Fruit fly (Drosophila melanogaster): ENCODE data around the gene Dph4.

Dph4 gene

dm6 chr3R:5668928-5669739 lies 45.2 kb upstream of the Dph4 start, which contains the start of the genes Xe7 and Atg17 (continued):
- TF ChIP-seq CG8119 (GFP tag; IDR thresholded peaks at IDR 0.05): peak; percentile 87
- peak; percentile 94 for TF ChIP-seq pdm3 (GFP tag; optimal IDR thresholded peaks at IDR 0.05)
- peak; percentile 55 for TF ChIP-seq Hr38 (GFP tag; optimal IDR thresholded peaks at IDR 0.05)
- TF ChIP-seq CG6276 (GFP tag; optimal IDR thresholded peaks at IDR 0.05): no peak
- peak; percentile 92 for TF ChIP-seq eg (GFP tag; IDR thresholded peaks at IDR 0.05)
- TF ChIP-seq Lpt (GFP tag; optimal IDR thresholded peaks at IDR 0.05): peak; percentile 83
- peak; percentile 83 for TF ChIP-seq fd59A (GFP tag; optimal IDR thresholded peaks at IDR 0.05)
- no peak for TF ChIP-seq CG9139 (GFP tag; optimal IDR thresholded peaks at IDR 0.05)
- TF ChIP-seq Eip78C (GFP tag): peak; percentile 94
- TF ChIP-seq cyc (GFP tag; optimal IDR thresholded peaks at IDR 0.05): peak; percentile 92

DNA sequence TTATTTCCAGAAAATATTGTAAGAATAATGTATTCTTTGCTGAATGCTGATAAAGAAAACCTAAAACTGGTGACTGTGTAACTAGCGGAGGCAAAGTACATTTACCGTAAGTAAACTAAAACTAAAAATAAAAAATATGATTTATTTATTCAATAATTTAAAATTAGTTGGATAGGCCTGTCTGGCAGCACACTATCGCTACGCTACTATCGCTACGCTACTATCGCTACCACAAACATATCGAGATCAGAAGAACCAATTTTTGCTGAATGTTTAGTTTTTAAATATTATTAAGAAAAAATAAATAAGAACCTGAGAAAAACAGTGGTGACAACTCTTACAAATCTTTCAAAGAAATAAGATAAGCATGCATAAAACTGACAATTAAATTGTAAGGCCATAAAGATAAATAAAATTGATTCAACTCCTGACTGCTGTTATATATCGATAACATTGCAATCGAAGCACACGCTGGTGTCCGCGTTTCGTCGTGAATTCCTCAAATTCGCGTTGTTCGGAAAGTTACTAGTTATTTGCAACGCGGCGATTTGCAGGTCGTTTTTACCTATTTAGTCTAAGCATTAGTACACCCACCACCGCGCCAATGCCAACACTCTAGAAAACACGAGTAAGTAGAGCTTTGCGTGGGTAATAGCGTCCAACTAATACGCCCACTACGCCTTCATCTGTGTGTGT lies 36.4 kb upstream of the Dph4 start, which contains the start of gene Wdr33:
Gene Wdr33 (plus strand): TSS at position 438 of the 696 bp plus-strand sequence.
- TF ChIP-seq CG11762 (GFP tag; optimal IDR thresholded peaks at IDR 0.05; ENCODE audit: insufficient read depth) (peak; percentile 26), CG31627 (GFP tag; optimal IDR thresholded peaks at IDR 0.05) (no peak), eg (GFP tag; IDR thresholded peaks at IDR 0.05) (no peak), CG6276 (GFP tag; optimal IDR thresholded peaks at IDR 0.05) (no peak), Hr39 (GFP tag; optimal IDR thresholded peaks at IDR 0.05) (peak; percentile 33), CG15336 (GFP tag; IDR thresholded peaks at IDR 0.05) (no peak), Sox15 (GFP tag; optimal IDR thresholded peaks at IDR 0.05) (peak; percentile 45), Met (GFP tag; optimal IDR thresholded peaks at IDR 0.05) (peak; percentile 28), fd85E (GFP tag; optimal IDR thresholded peaks at IDR 0.05) (no peak), CG8319 (GFP tag; optimal IDR thresholded peaks at IDR 0.05) (peak; percentile 6), lz (GFP tag; optimal IDR thresholded peaks at IDR 0.05) (peak; percentile 24), CG32006 (GFP tag; optimal IDR thresholded peaks at IDR 0.05) (peak; percentile 60), CG4318 (GFP tag; optimal IDR thresholded peaks at IDR 0.05) (no peak), salr (GFP tag; optimal IDR thresholded peaks at IDR 0.05) (no peak), CG6854 (GFP tag; optimal IDR thresholded peaks at IDR 0.05) (no peak), CG3919 (GFP tag; optimal IDR thresholded peaks at IDR 0.05) (no peak), topi (GFP tag; optimal IDR thresholded peaks at IDR 0.05) (peak; percentile 24), Gug (GFP tag; IDR thresholded peaks at IDR 0.05) (0 out of 2 replicates have a peak, but pooled peaks have one; percentile 24), cyc (GFP tag; optimal IDR thresholded peaks at IDR 0.05) (peak; percentile 36), Ets96B (tag; optimal IDR thresholded peaks at IDR 0.05) (peak; percentile 20), fd59A (GFP tag; optimal IDR thresholded peaks at IDR 0.05) (no peak), esn (GFP tag; optimal IDR thresholded peaks at IDR 0.05) (peak; percentile 40), acj6 (GFP tag; optimal IDR thresholded peaks at IDR 0.05) (peak; percentile 54), Hr4 (GFP tag; optimal IDR thresholded peaks at IDR 0.05) (peak; percentile 45), Eip78C (GFP tag) (peak; percentile 9), fkh (GFP tag; optimal IDR thresholded peaks at IDR 0.05) (peak; percentile 32), CG8632 (GFP tag; optimal IDR thresholded peaks at IDR 0.05) (peak; percentile 51), CG34406 (GFP tag; optimal IDR thresholded peaks at IDR 0.05) (peak; percentile 3), CG11902 (GFP tag; optimal IDR thresholded peaks at IDR 0.05) (peak; percentile 48), CG3032 (tag; optimal IDR thresholded peaks at IDR 0.05) (peak; percentile 19), CG10669 (GFP tag; optimal IDR thresholded peaks at IDR 0.05) (peak; percentile 41), spab (GFP tag; optimal IDR thresholded peaks at IDR 0.05) (no peak), dsx (GFP tag; optimal IDR thresholded peaks at IDR 0.05; ENCODE audit: poor library complexity, severe bottlenecking) (no peak), CG7368 (GFP tag; optimal IDR thresholded peaks at IDR 0.05) (no peak), achi (GFP tag; optimal IDR thresholded peaks at IDR 0.05) (peak; percentile 35), Eip75B (GFP tag; optimal IDR thresholded peaks at IDR 0.05) (peak; percentile 4), Ets21C (GFP tag; optimal IDR thresholded peaks at IDR 0.05) (peak; percentile 13), vri (GFP tag; optimal IDR thresholded peaks at IDR 0.05) (no peak), CG10631 (GFP tag; optimal IDR thresholded peaks at IDR 0.05) (peak; percentile 50), CG9139 (GFP tag; optimal IDR thresholded peaks at IDR 0.05) (no peak), Smox (GFP tag; optimal IDR thresholded peaks at IDR 0.05) (peak; percentile 31), svp (GFP tag) (peak; percentile 68), CG6163 (GFP tag; IDR thresholded peaks at IDR 0.05) (peak; percentile 50; the same call in 2 of the 3 replicates)

Measured in whole organism, prepupa.